Fruit fly (Drosophila melanogaster): Measurements from ENCODE around the gene eIF1.

Gene eIF1

DNA sequence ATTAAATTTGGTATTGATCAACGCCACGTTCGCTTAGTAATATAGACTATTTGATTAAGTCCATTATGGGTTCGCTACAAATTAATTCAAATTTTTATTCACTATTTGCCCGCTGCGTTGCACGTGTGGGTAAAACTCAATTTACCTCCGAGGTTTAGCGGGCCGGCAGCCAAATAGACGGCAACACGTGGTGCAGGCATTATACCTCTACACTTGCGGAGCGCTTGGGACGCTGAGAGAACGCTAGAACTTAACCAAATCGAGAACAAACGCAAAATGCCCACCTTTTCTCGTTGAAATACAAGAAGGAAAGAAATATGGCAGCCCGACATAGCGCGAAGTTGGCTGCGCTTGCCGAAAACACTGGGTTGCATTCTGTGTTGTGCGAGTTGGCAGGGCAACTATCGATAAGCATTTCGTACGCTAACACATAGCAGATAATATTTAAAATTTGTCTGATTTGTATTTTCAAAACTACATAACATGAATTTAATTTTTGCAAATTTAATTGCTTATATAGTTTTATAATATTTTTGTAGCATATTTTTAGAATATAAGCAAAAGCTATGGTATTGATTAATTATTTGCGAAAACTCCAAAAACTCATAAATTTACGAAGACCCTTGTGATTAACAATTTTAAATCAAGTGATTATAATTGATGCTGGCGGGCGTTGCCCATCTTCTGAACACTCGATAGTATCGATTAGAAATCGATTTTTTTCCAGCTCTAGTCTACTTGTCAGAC, at the start of gene eIF1, which contains the start of gene RpL28:
Gene eIF1 (plus strand): TSS at position 699 of the 747 bp plus-strand sequence.
Gene RpL28 (minus strand): TSS at position 318 of the 747 bp plus-strand sequence.
- peak; percentile 85 for TF ChIP-seq CG17801 (GFP tag; optimal IDR thresholded peaks at IDR 0.05; ENCODE audit: partially characterized antibody)

DNA sequence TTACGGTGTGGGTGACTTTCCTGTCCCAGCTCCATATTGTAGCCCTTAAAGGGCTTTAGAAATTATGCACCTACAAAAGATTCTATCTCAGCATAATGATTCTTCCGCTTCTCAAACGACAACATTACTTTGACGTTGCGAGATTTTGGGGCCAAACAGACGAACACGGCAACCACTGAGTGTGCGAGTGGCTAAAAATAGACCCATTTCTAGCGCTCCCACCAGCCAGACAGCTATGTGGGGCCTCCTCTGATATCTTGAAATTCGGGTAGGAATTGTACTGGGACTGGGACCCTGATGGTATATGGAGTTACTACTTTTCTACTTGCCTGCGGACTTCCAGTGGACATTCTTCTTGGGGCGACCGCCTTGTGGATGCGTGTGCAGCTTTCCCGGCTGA, 45.3 kb upstream of the eIF1 start:
- TF ChIP-seq CG17801 (GFP tag; optimal IDR thresholded peaks at IDR 0.05; ENCODE audit: partially characterized antibody), result no peak

dm6 chr3L:3178530-3179096, 44.5 kb upstream of the eIF1 start, which contains the start of the genes MnM and Girdin:
Gene MnM, minus strand, starts transcription at chr3L:3178580.
Gene Girdin, plus strand, starts transcription at chr3L:3178930.
- TF ChIP-seq CG17801 (GFP tag; optimal IDR thresholded peaks at IDR 0.05; ENCODE audit: partially characterized antibody), result no peak

DNA sequence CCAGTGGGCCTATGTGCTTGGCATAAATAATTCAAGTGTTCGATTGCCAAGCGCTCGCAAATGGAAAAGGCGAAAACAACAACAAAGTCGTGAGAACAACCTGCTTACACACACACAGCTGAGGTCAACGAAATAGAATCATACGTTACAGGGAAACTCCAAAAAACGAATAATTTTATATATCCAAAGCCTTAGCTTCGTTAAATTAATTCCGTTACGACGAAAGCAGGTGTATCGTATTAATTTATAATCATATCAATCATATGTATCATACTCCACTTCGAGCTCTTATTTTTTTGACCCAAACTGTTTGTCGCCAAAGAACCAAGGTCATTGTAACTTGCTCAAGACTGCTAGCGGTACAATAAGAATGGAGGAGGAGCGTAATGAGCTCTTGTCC, 43.7 kb upstream of the eIF1 start:
- peak; percentile 92 for TF ChIP-seq CG17801 (GFP tag; optimal IDR thresholded peaks at IDR 0.05; ENCODE audit: partially characterized antibody)

DNA sequence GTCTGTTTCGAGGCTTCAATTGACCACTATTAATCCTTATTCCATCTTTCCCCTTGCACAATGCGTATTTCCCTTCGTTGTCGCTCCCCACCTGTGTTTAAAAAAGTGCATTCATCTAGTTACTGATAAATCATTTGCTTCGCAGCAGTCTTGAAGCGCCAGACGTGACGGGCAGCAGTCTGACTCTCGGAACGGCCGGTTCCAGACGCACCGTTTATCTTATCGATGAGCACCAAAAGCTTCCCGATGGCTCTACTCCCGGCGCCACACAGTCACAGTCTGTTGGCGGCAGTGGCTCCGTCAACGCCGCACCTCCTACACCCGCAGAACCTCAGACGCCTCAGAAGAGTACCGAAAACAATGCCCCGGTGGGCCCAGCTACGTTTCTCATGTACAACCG, 39.0 kb upstream of the eIF1 start, which contains the start of gene CG42494:
Gene CG42494 (plus strand): TSS at position 301 of the 400 bp plus-strand sequence.
- no peak for TF ChIP-seq CG17801 (GFP tag; optimal IDR thresholded peaks at IDR 0.05; ENCODE audit: partially characterized antibody)

DNA sequence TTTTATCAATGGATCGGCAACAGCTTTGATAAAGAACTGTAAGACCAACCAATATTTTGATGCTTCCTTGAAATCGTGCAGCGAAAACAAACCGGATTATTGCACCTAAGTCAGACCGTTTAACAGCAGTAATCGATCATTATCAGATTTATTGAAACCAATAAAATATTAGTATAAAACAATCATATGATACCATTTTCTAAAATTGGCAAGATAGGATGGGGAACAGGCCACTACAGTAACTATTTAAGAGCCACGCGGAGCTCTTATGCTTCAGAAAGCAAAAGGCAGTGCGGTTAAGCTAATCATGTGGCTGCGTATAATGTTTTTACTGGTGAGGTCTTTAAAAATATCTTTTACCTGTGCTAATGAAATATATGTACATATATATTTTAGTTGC, 36.8 kb upstream of the eIF1 start, which contains the start of gene CG32284:
Gene CG32284 (plus strand): TSS at position 301 of the 400 bp plus-strand sequence.
- no peak for TF ChIP-seq CG17801 (GFP tag; optimal IDR thresholded peaks at IDR 0.05; ENCODE audit: partially characterized antibody)

DNA sequence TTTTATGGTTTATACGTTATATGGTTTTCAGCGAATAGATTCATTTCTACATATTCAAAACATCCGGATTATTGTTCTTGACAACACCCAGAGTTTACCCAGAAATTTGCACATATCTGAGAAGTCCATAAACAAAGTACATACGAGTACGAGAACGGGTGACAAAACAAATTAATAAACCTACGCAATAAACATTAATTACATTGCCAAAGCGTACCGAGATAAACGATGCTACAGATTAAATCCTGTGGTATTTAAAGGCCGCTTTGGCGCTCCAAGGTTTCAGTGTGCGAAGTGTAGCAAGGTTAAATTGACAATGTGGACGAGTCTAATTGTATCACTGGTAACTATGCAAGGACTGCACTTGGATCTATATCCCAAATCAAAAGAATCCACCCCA, 35.9 kb upstream of the eIF1 start, which contains the start of gene CG14957:
Gene CG14957 (plus strand): TSS at position 301 of the 400 bp plus-strand sequence.
- no peak for TF ChIP-seq CG17801 (GFP tag; optimal IDR thresholded peaks at IDR 0.05; ENCODE audit: partially characterized antibody)

dm6 chr3L:3189647-3190046, 33.5 kb upstream of the eIF1 start, which contains the start of the genes CG42525 and CG14958:
Gene CG42525, minus strand, starts transcription at chr3L:3189747.
Gene CG14958, plus strand, starts transcription at chr3L:3189978.
- no peak for TF ChIP-seq CG17801 (GFP tag; optimal IDR thresholded peaks at IDR 0.05; ENCODE audit: partially characterized antibody)

- no peak for TF ChIP-seq CG17801 (GFP tag; optimal IDR thresholded peaks at IDR 0.05; ENCODE audit: partially characterized antibody)
Observed at dm6 chr3L:3192333-3192894, 30.7 kb upstream of the eIF1 start, which contains the start of gene CG14965. Gene CG14965, minus strand, starts transcription at chr3L:3192491.

DNA sequence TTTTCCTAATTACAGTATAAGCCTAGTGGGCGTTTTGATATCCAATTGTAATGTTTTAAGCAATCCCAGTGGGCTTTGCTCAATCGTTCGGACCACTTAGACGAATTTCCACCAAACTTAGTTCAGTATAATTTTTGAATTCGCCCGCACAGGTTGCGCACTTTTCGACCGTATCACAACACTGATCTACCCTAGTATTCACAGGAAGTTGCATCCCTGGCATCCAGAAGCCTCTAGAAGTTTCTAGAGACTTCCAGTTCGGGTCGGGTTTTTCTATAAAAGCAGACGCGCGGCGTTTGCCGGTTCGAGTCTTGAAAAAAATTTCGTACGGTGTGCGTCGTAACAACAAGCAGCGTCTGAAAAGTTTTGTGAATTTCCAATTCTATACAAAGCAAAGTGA, 30.2 kb upstream of the eIF1 start, which contains the start of gene Hsp83:
Gene Hsp83 (plus strand): TSS at position 58 of the 400 bp plus-strand sequence.
- TF ChIP-seq CG17801 (GFP tag; optimal IDR thresholded peaks at IDR 0.05; ENCODE audit: partially characterized antibody), result peak; percentile 98

DNA sequence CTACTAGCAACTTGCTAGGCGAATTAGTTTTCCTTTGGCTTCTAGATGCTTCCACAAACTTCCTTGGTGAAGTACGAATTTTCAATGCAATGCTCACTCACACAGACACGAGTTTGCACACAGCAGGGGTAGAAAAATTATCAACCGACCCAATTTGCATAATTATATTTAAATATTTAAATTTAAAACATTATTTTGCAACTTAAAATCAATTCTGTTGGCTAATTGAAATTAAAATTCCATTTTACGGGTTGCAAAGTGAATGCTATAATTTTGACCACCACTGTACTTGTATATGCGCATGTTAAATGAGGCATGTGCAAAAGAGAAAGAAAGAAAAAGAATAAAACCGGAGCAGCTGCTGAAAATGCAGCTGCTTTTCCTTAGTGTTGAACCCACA, 29.1 kb upstream of the eIF1 start:
- TF ChIP-seq CG17801 (GFP tag; optimal IDR thresholded peaks at IDR 0.05; ENCODE audit: partially characterized antibody), result peak; percentile 86

dm6 chr3L:3197464-3197863, 25.7 kb upstream of the eIF1 start, which contains the start of gene CG14966:
Gene CG14966, minus strand, starts transcription at chr3L:3197631.
- peak; percentile 58 for TF ChIP-seq CG17801 (GFP tag; optimal IDR thresholded peaks at IDR 0.05; ENCODE audit: partially characterized antibody)

DNA sequence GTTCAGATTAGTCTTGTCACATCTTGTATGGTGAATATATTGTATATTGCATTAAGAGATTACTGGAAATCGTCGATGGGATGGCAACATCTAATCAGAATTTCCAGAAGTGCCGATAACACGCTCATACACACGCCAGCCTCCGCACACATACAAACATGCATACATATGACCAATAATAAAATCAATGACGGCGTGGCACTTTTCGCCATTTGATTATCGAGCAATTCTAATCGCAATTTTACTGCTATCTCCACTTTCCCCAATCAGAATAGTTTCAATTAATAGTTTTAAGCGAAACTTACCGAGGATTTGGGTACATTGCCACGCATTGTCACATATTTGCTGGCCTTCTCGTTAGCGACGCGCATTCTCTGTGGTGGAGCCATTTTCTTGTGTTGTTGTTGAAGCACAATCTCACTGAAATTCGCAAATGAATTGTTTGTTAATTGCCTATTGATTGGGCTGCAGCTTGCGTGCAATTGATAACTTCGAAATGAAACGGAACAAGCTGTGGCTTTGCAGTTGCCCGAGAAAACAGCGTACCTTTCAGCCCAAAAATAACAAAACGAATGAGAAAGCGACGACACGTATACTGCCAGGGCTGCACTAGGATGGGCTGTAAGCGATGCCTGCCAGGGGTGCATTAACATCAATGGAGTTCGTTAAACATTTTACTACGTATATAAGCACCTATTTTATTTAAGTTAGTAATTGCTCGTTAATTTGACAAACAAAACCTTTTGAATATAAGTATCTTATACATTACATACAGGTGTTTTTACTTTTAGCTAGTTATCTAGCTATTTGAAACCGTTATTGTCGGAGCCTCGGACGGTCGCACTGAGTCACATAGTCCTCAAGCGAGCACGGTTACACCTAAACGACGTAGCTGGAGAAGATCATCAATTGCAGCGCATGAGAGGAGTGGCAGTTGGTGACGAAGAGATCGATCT, 24.4 kb upstream of the eIF1 start, which contains the start of the genes CG32276 and gry:
Gene CG32276 (minus strand): TSS at position 601 of the 956 bp plus-strand sequence.
Gene gry (plus strand): TSS at position 644 of the 956 bp plus-strand sequence.
- TF ChIP-seq CG17801 (GFP tag; optimal IDR thresholded peaks at IDR 0.05; ENCODE audit: partially characterized antibody), result peak; percentile 89

dm6 chr3L:3203062-3203461, 20.1 kb upstream of the eIF1 start, which contains the start of gene CG32271:
Gene CG32271, minus strand, starts transcription at chr3L:3203162.
- no peak for TF ChIP-seq CG17801 (GFP tag; optimal IDR thresholded peaks at IDR 0.05; ENCODE audit: partially characterized antibody)
